Worm (Caenorhabditis elegans): Measurements from ENCODE around the gene F22E5.12.
A peak's percentile ranks its signal among the peaks of the same experiment; 100 is the strongest.
"Not testable (repeated sequence)": the region's sequence is repeated elsewhere in the genome, so short reads cannot be mapped to it uniquely, and the experiment has no call there.

Gene F22E5.12

ce11 chrII:2627154-2627799, 19.4 kb downstream of the F22E5.12 start, which contains the start of gene sri-71:
Gene sri-71, plus strand, starts transcription at chrII:2627749.
- TF ChIP-seq chd-7 (tag; optimal IDR thresholded peaks at IDR 0.05) = peak; percentile 4
- no peak for TF ChIP-seq F23B12.7 (tag; optimal IDR thresholded peaks at IDR 0.05; ENCODE audit: insufficient read depth)
- TF ChIP-seq egrh-3 (GFP tag; IDR thresholded peaks at IDR 0.05) = peak; percentile 87; the same call in 1 of the 2 replicates
- TF ChIP-seq zfh-2 (GFP tag; conservative IDR thresholded peaks at IDR 0.05) = peak; percentile 91
- 0 out of 2 replicates have a peak, but pooled peaks have one; percentile 26 for TF ChIP-seq dox-1 (GFP tag; IDR thresholded peaks at IDR 0.05)
- no peak for TF ChIP-seq D2030.7 (GFP tag; IDR thresholded peaks at IDR 0.05)
- no peak for TF ChIP-seq tbx-9 (tag; optimal IDR thresholded peaks at IDR 0.05; ENCODE audit: borderline replicate concordance)

ce11 chrII:2624792-2625191, 21.9 kb downstream of the F22E5.12 start, which contains the start of gene lgc-28:
Gene lgc-28, plus strand, starts transcription at chrII:2625092.
- TF ChIP-seq efl-1 (GFP tag; optimal IDR thresholded peaks at IDR 0.05) (no peak), ztf-6 (GFP tag; IDR thresholded peaks at IDR 0.05) (no peak), dpl-1 (GFP tag; optimal IDR thresholded peaks at IDR 0.05) (no peak), pha-4 (tag; optimal IDR thresholded peaks at IDR 0.05) (no peak), ets-4 (GFP tag; optimal IDR thresholded peaks at IDR 0.05) (no peak), F39B2.1 (GFP tag; IDR thresholded peaks at IDR 0.05) (no peak), akir-1 (GFP tag; optimal IDR thresholded peaks at IDR 0.05) (no peak), K11D2.4 (GFP tag; IDR thresholded peaks at IDR 0.05) (no peak), B0261.1 (tag; optimal IDR thresholded peaks at IDR 0.05) (no peak), let-607 (tag; optimal IDR thresholded peaks at IDR 0.05) (no peak), snpc-1.3 (tag; optimal IDR thresholded peaks at IDR 0.05; ENCODE audit: insufficient read depth) (no peak)

ce11 chrII:2622936-2623452, 23.7 kb downstream of the F22E5.12 start, which contains the start of gene D2062.4:
Gene D2062.4, plus strand, starts transcription at chrII:2623402.
- TF ChIP-seq ccch-3 (GFP tag; optimal IDR thresholded peaks at IDR 0.05); xnd-1 (tag; optimal IDR thresholded peaks at IDR 0.05); die-1 (tag; optimal IDR thresholded peaks at IDR 0.05): not testable (repeated sequence)

- no peak for TF ChIP-seq let-526 (GFP tag; IDR thresholded peaks at IDR 0.05)
- TF ChIP-seq ztf-28 (GFP tag; IDR thresholded peaks at IDR 0.05) = no peak
- no peak for TF ChIP-seq ZK185.1 (tag; optimal IDR thresholded peaks at IDR 0.05; ENCODE audit: poor library complexity, severe bottlenecking)
- TF ChIP-seq pha-4 (tag; optimal IDR thresholded peaks at IDR 0.05) = no peak
- no peak for TF ChIP-seq ztf-3 (GFP tag; optimal IDR thresholded peaks at IDR 0.05)
- no peak for TF ChIP-seq nhr-120 (GFP tag; IDR thresholded peaks at IDR 0.05)
- no peak for TF ChIP-seq mes-4 (tag; optimal IDR thresholded peaks at IDR 0.05)
- TF ChIP-seq ceh-79 (tag; optimal IDR thresholded peaks at IDR 0.05) = no peak
- TF ChIP-seq nfya-2 (GFP tag; IDR thresholded peaks at IDR 0.05) = no peak
- TF ChIP-seq somi-1 (GFP tag; optimal IDR thresholded peaks at IDR 0.05) = no peak
- TF ChIP-seq snpc-3.4 (tag; optimal IDR thresholded peaks at IDR 0.05) = no peak
- no peak for TF ChIP-seq nhr-27 (tag; optimal IDR thresholded peaks at IDR 0.05)
- no peak for TF ChIP-seq Y79H2A.3 (GFP tag; conservative IDR thresholded peaks at IDR 0.05)
- TF ChIP-seq Y53F4B.3 (GFP tag; IDR thresholded peaks at IDR 0.05) = no peak
- no peak for TF ChIP-seq lsy-27 (tag; optimal IDR thresholded peaks at IDR 0.05; ENCODE audit: borderline replicate concordance, insufficient read depth)
- TF ChIP-seq tbx-9 (tag; optimal IDR thresholded peaks at IDR 0.05; ENCODE audit: borderline replicate concordance) = no peak
- TF ChIP-seq athp-1 (tag; optimal IDR thresholded peaks at IDR 0.05) = no peak
- TF ChIP-seq T07F8.4 (tag; optimal IDR thresholded peaks at IDR 0.05) = no peak
These were observed 24.2 kb downstream of the F22E5.12 start, which contains the start of gene D2062.5 for ce11 chrII:2622480-2622879. Gene D2062.5, plus strand, starts transcription at chrII:2622780.

Data from whole organism, young adult.